Fruit fly (Drosophila melanogaster) Kc167 (cell line): ENCODE measurements around the gene Hex-A.

Experiments used
- Sin3A ChIP-seq: fragments of >200 bp; optimal IDR thresholded peaks from 2 replicates; lab custom pipeline; 2018; ENCODE audit warnings: missing external identifiers
- h ChIP-seq: fragments of >200 bp; optimal IDR thresholded peaks from 3 replicates; lab custom pipeline; 2018; ENCODE audit warnings: missing external identifiers
- insv ChIP-seq: fragments of >200 bp; optimal IDR thresholded peaks from 3 replicates; lab custom pipeline; 2018; ENCODE audit warnings: missing external identifiers
- psq ChIP-seq: fragments of >200 bp; optimal IDR thresholded peaks from 2 replicates; lab custom pipeline; 2017; ENCODE audit warnings: missing external identifiers
- ttk ChIP-seq: sonication (Bioruptor generic); optimal IDR thresholded peaks from 2 replicates; lab custom pipeline; 2017; ENCODE audit warnings: missing external identifiers

DNA sequence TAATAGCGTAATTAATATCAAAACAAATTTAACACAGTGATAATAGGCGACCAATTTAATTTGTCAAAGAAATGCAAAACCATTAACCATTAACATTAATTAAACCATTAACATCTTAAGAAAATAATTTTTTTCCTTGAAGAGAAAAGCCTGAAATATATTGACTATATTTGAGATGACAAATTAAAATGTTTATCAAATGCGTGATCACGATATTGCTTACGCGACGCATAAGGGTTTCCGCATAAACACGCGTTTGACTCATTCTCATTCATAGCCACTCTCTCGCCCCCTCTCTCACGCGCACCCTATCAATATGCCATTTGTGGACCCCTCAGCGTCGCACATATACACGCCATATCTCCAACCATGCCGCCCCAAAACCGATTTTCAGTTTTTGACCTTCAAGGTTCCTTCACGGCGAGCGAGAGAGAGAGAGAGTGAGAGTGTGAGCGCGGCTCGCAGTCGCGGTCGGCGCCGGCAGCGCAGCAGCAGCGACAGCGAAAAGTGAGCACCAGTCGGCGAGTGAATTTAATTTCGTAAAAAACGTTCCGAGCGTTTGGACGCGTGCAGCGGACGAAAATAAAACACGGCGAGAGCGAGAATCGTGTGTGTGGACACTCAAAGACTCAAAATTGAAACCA, at the start of gene Hex-A:
- TF ChIP-seq psq (lab: Kevin White, UChicago) (no peak), insv (lab: Kevin White, UChicago) (no peak), h (lab: Kevin White, UChicago) (no peak), Sin3A (no peak), ttk (lab: Kevin White, UChicago) (no peak)
